Worm (Caenorhabditis elegans) whole organism, mixed stage, embryonic: Measurements from ENCODE around the gene srxa-1.

Experiments used
- blmp-1 ChIP-seq: fragments of 150-350 bp; optimal IDR thresholded peaks from 2 replicates; lab custom pipeline; 2014; ENCODE audit warnings: missing biosample characterization, missing genetic modification characterization
- elt-1 ChIP-seq: sonication (generic microtip); optimal IDR thresholded peaks from 2 replicates; lab custom pipeline; 2017; ENCODE audit warnings: missing genetic modification characterization, mild to moderate bottlenecking, missing compliant biosample characterization, antibody characterized with exemption, moderate library complexity, borderline replicate concordance; ENCODE audit not compliant: insufficient read depth
- lin-13 ChIP-seq: fragments of 150-350 bp; optimal IDR thresholded peaks from 2 replicates; lab custom pipeline; 2014; ENCODE audit warnings: missing biosample characterization, missing genetic modification characterization
- lin-32 ChIP-seq: fragments of 200-800 bp; sonication (Bioruptor generic); optimal IDR thresholded peaks from 2 replicates; lab custom pipeline; 2018; ENCODE audit warnings: mild to moderate bottlenecking, missing genetic modification characterization, missing compliant biosample characterization
- lsy-2 ChIP-seq: fragments of 150-350 bp; optimal IDR thresholded peaks from 2 replicates; lab custom pipeline; 2014; ENCODE audit warnings: missing biosample characterization, missing genetic modification characterization
- mab-5 ChIP-seq: fragments of 150-350 bp; optimal IDR thresholded peaks from 2 replicates; lab custom pipeline; 2014; ENCODE audit warnings: missing biosample characterization, missing genetic modification characterization
- nhr-2 ChIP-seq: fragments of 150-350 bp; optimal IDR thresholded peaks from 2 replicates; lab custom pipeline; 2014; ENCODE audit warnings: missing biosample characterization, missing genetic modification characterization
- nhr-76 ChIP-seq: sonication (generic microtip); optimal IDR thresholded peaks from 2 replicates; lab custom pipeline; 2017; ENCODE audit warnings: missing biosample characterization, missing genetic modification characterization
- snpc-4 ChIP-seq: fragments of 150-350 bp; optimal IDR thresholded peaks from 2 replicates; lab custom pipeline; 2014; ENCODE audit warnings: missing biosample characterization, missing genetic modification characterization
- unc-39 ChIP-seq: fragments of 150-350 bp; optimal IDR thresholded peaks from 2 replicates; lab custom pipeline; 2014; ENCODE audit warnings: missing biosample characterization, missing genetic modification characterization
- unc-62 ChIP-seq: fragments of 150-350 bp; optimal IDR thresholded peaks from 2 replicates; lab custom pipeline; 2014; ENCODE audit warnings: missing biosample characterization, missing genetic modification reagents, missing genetic modification characterization
- ztf-11 ChIP-seq: fragments of 150-350 bp; optimal IDR thresholded peaks from 2 replicates; lab custom pipeline; 2014; ENCODE audit warnings: missing biosample characterization, missing genetic modification characterization

- TF ChIP-seq snpc-4 (no peak), nhr-76 (no peak), unc-39 (tag; lab: Kevin White, UChicago) (no peak), unc-62 (GFP tag; lab: Kevin White, UChicago) (peak; percentile 52), mab-5 (tag; lab: Kevin White, UChicago) (no peak), blmp-1 (tag; lab: Kevin White, UChicago) (no peak), lsy-2 (tag; lab: Kevin White, UChicago) (no peak), lin-13 (no peak), nhr-2 (no peak), elt-1 (tag; lab: Kevin White, UChicago) (no peak), ztf-11 (tag; lab: Kevin White, UChicago) (no peak), lin-32 (GFP tag; lab: Kevin White, UChicago) (no peak)
These were observed 18.9 kb upstream of the srxa-1 start for ce11 chrV:20712994-20713326.
